Fruit fly (Drosophila melanogaster) whole organism, embryonic: ENCODE results near the gene tws.

Experiments used
- ATbp ChIP-seq: fragments of 200-800 bp; sonication (Bioruptor generic); optimal IDR thresholded peaks from 2 replicates; lab custom pipeline; 2017; ENCODE audit warnings: missing biosample characterization, mild to moderate bottlenecking, missing genetic modification characterization, missing genetic modification reagents
- Atf3 ChIP-seq: fragments of 200-800 bp; sonication (Bioruptor generic); optimal IDR thresholded peaks from 3 replicates; lab custom pipeline; 2016; ENCODE audit warnings: missing biosample characterization, missing genetic modification characterization
- B-H2 ChIP-seq: fragments of 200-800 bp; sonication (Bioruptor generic); optimal IDR thresholded peaks from 2 replicates; lab custom pipeline; 2018; ENCODE audit warnings: missing biosample characterization, mild to moderate bottlenecking, missing genetic modification characterization
- CG10959 ChIP-seq: fragments of 200-800 bp; sonication (Bioruptor generic); IDR thresholded peaks from 2 replicates; pipeline ENCODE4 v1.3.6; 2022; ENCODE audit warnings: missing biosample characterization, missing genetic modification characterization
- CG10979 ChIP-seq: fragments of 200-800 bp; sonication (Bioruptor generic); optimal IDR thresholded peaks from 2 replicates; lab custom pipeline; 2018; ENCODE audit warnings: missing biosample characterization, mild to moderate bottlenecking, missing genetic modification characterization, moderate library complexity
- CG12219 ChIP-seq: fragments of 200-800 bp; sonication (Bioruptor generic); optimal IDR thresholded peaks from 3 replicates; lab custom pipeline; 2018; ENCODE audit warnings: missing biosample characterization, mild to moderate bottlenecking, missing genetic modification characterization
- CG12299 ChIP-seq: fragments of 200-800 bp; sonication (Bioruptor generic); optimal IDR thresholded peaks from 2 replicates; lab custom pipeline; 2018; ENCODE audit warnings: missing biosample characterization, mild to moderate bottlenecking, missing genetic modification characterization
- CG1233 ChIP-seq: fragments of 200-800 bp; sonication (Bioruptor generic); optimal IDR thresholded peaks from 4 replicates; lab custom pipeline; 2018; ENCODE audit warnings: missing biosample characterization, mild to moderate bottlenecking, missing genetic modification characterization
- CG12942 ChIP-seq: fragments of 200-800 bp; sonication (Bioruptor generic); optimal IDR thresholded peaks from 3 replicates; lab custom pipeline; 2016; ENCODE audit warnings: missing biosample characterization, missing genetic modification characterization
- CG15514 ChIP-seq: fragments of 200-800 bp; sonication (Bioruptor generic); optimal IDR thresholded peaks from 3 replicates; lab custom pipeline; 2017; ENCODE audit warnings: missing biosample characterization, missing genetic modification characterization, mild to moderate bottlenecking, moderate library complexity, missing genetic modification reagents
- CG15696 ChIP-seq: fragments of 200-800 bp; sonication (Bioruptor generic); optimal IDR thresholded peaks from 2 replicates; lab custom pipeline; 2019; ENCODE audit warnings: missing biosample characterization, mild to moderate bottlenecking, missing genetic modification characterization, moderate library complexity
- CG16863 ChIP-seq: fragments of 200-800 bp; sonication (Bioruptor generic); optimal IDR thresholded peaks from 3 replicates; lab custom pipeline; 2016; ENCODE audit warnings: missing biosample characterization, missing genetic modification characterization
- CG17385 ChIP-seq: fragments of 200-800 bp; sonication (Bioruptor generic); optimal IDR thresholded peaks from 3 replicates; lab custom pipeline; 2018; ENCODE audit warnings: missing biosample characterization, mild to moderate bottlenecking, missing genetic modification characterization
- CG30403 ChIP-seq: fragments of 200-800 bp; sonication (Bioruptor generic); optimal IDR thresholded peaks from 3 replicates; lab custom pipeline; 2016; ENCODE audit warnings: missing biosample characterization, missing genetic modification characterization
- CG30431 ChIP-seq: fragments of 200-800 bp; sonication (Bioruptor generic); optimal IDR thresholded peaks from 2 replicates; lab custom pipeline; 2017; ENCODE audit warnings: missing biosample characterization, missing genetic modification characterization
- CG31388 ChIP-seq: fragments of 200-800 bp; sonication (Bioruptor generic); optimal IDR thresholded peaks from 2 replicates; lab custom pipeline; 2016; ENCODE audit warnings: missing biosample characterization, missing genetic modification characterization
- CG3163 ChIP-seq: fragments of 200-800 bp; sonication (Bioruptor generic); optimal IDR thresholded peaks from 3 replicates; lab custom pipeline; 2016; ENCODE audit warnings: missing biosample characterization, missing genetic modification characterization
- CG32767 ChIP-seq: fragments of 200-800 bp; sonication (Bioruptor generic); IDR thresholded peaks from 2 replicates; pipeline ENCODE4 v1.3.6; 2022; ENCODE audit warnings: missing biosample characterization, missing genetic modification characterization
- CG3407 ChIP-seq: fragments of 200-800 bp; sonication (Bioruptor generic); optimal IDR thresholded peaks from 2 replicates; lab custom pipeline; 2018; ENCODE audit warnings: missing biosample characterization, mild to moderate bottlenecking, missing genetic modification characterization
- CG6765 ChIP-seq: fragments of 200-800 bp; sonication (Bioruptor generic); optimal IDR thresholded peaks from 3 replicates; lab custom pipeline; 2017; ENCODE audit warnings: missing biosample characterization, mild to moderate bottlenecking, missing genetic modification characterization
- CG7271 ChIP-seq: fragments of 200-800 bp; sonication (Bioruptor generic); optimal IDR thresholded peaks from 2 replicates; lab custom pipeline; 2018; ENCODE audit warnings: missing biosample characterization, mild to moderate bottlenecking, missing genetic modification characterization, moderate library complexity
- CG8359 ChIP-seq: fragments of 200-800 bp; sonication (Bioruptor generic); optimal IDR thresholded peaks from 2 replicates; lab custom pipeline; 2017; ENCODE audit warnings: missing biosample characterization, mild to moderate bottlenecking, missing genetic modification characterization, borderline replicate concordance
- CkIIα-i1 ChIP-seq: fragments of 200-800 bp; sonication (Bioruptor generic); IDR thresholded peaks from 2 replicates; pipeline ENCODE4 v1.3.6; 2022; ENCODE audit warnings: missing biosample characterization, missing genetic modification characterization
- D19A ChIP-seq: fragments of 200-800 bp; optimal IDR thresholded peaks from 3 replicates; lab custom pipeline; 2019; ENCODE audit warnings: missing biosample characterization, mild to moderate bottlenecking, missing genetic modification characterization, moderate library complexity
- Dfd ChIP-seq, 2 experiments: fragments of >200 bp; optimal IDR thresholded peaks; 2 replicates each; lab custom pipeline; 2017; ENCODE audit warnings: missing biosample characterization in 2 of 2, missing genetic modification characterization in 2 of 2
- Doc3 ChIP-seq: fragments of 200-800 bp; sonication (Bioruptor generic); IDR thresholded peaks from 3 replicates; pipeline ENCODE4 v1.3.6; 2022; ENCODE audit warnings: missing biosample characterization, missing genetic modification characterization; ENCODE audit not compliant: partially characterized antibody
- HLHmδ ChIP-seq: fragments of 200-800 bp; sonication (Bioruptor generic); optimal IDR thresholded peaks from 2 replicates; lab custom pipeline; 2018; ENCODE audit warnings: missing biosample characterization, mild to moderate bottlenecking, missing genetic modification characterization, moderate library complexity
- Hsf ChIP-seq: fragments of 200-800 bp; sonication (Bioruptor generic); optimal IDR thresholded peaks from 3 replicates; lab custom pipeline; 2016; ENCODE audit warnings: missing biosample characterization, missing genetic modification characterization
- PHDP ChIP-seq: fragments of 200-800 bp; sonication (Bioruptor generic); optimal IDR thresholded peaks from 3 replicates; lab custom pipeline; 2018; ENCODE audit warnings: missing biosample characterization, mild to moderate bottlenecking, missing genetic modification characterization, moderate library complexity
- Stat92E ChIP-seq, 3 experiments: fragments of >200 bp in 2 of 3; fragments of 200-800 bp in 1 of 3; sonication (Bioruptor generic) in 1 of 3; optimal IDR thresholded peaks; 2 replicates each; lab custom pipeline; 2017 to 2019; ENCODE audit warnings: missing biosample characterization in 3 of 3, missing genetic modification characterization in 3 of 3, mild to moderate bottlenecking in 1 of 3, moderate library complexity in 1 of 3
- Tbp ChIP-seq: fragments of >200 bp; optimal IDR thresholded peaks from 2 replicates; lab custom pipeline; 2018; ENCODE audit warnings: missing biosample characterization, missing genetic modification characterization
- Vsx1 ChIP-seq: fragments of 200-800 bp; sonication (Bioruptor generic); optimal IDR thresholded peaks from 2 replicates; lab custom pipeline; 2017; ENCODE audit warnings: missing biosample characterization, mild to moderate bottlenecking, missing genetic modification characterization, missing genetic modification reagents
- ab ChIP-seq: fragments of 200-800 bp; sonication (Bioruptor generic); optimal IDR thresholded peaks from 2 replicates; lab custom pipeline; 2016; ENCODE audit warnings: missing biosample characterization, missing genetic modification characterization
- chinmo ChIP-seq: fragments of 200-800 bp; sonication (Bioruptor generic); IDR thresholded peaks from 4 replicates; pipeline ENCODE4 v1.3.6; 2022; ENCODE audit warnings: missing biosample characterization, missing genetic modification characterization; ENCODE audit not compliant: partially characterized antibody
- ci ChIP-seq: fragments of 200-800 bp; sonication (Bioruptor generic); IDR thresholded peaks from 3 replicates; pipeline ENCODE4 v1.3.6; 2022; ENCODE audit warnings: missing biosample characterization, missing genetic modification characterization
- dpn ChIP-seq, 2 experiments: fragments of 200-800 bp; sonication (Bioruptor generic); optimal IDR thresholded peaks; 3 replicates each; lab custom pipeline; 2016; ENCODE audit warnings: missing biosample characterization in 2 of 2, missing genetic modification characterization in 2 of 2
- eyg ChIP-seq: fragments of 200-800 bp; sonication (Bioruptor generic); optimal IDR thresholded peaks from 3 replicates; lab custom pipeline; 2016; ENCODE audit warnings: missing biosample characterization, missing genetic modification characterization
- gce ChIP-seq: fragments of 200-800 bp; sonication (Bioruptor generic); IDR thresholded peaks from 3 replicates; pipeline ENCODE4 v1.3.6; 2022; ENCODE audit warnings: missing biosample characterization, missing genetic modification characterization
- gcm ChIP-seq: fragments of 200-800 bp; sonication (Bioruptor generic); optimal IDR thresholded peaks from 2 replicates; lab custom pipeline; 2019; ENCODE audit warnings: missing biosample characterization, mild to moderate bottlenecking, missing genetic modification characterization, moderate library complexity
- h ChIP-seq: fragments of >200 bp; optimal IDR thresholded peaks from 2 replicates; lab custom pipeline; 2017
- insv ChIP-seq, 2 experiments: fragments of 200-800 bp; sonication (Bioruptor generic); optimal IDR thresholded peaks; 3 replicates each; lab custom pipeline; 2016 to 2018; ENCODE audit warnings: missing biosample characterization in 2 of 2, missing genetic modification characterization in 2 of 2
- nau ChIP-seq: fragments of 200-800 bp; sonication (Bioruptor generic); optimal IDR thresholded peaks from 3 replicates; lab custom pipeline; 2017; ENCODE audit warnings: missing biosample characterization, mild to moderate bottlenecking, missing genetic modification characterization, missing genetic modification reagents
- nerfin-2 ChIP-seq: fragments of 200-800 bp; sonication (Bioruptor generic); IDR thresholded peaks from 2 replicates; pipeline ENCODE4 v1.3.6; 2022; ENCODE audit warnings: missing biosample characterization, missing genetic modification characterization; ENCODE audit not compliant: partially characterized antibody
- onecut ChIP-seq: fragments of 200-800 bp; sonication (Bioruptor generic); IDR thresholded peaks from 2 replicates; pipeline ENCODE4 v1.3.6; 2022; ENCODE audit warnings: missing biosample characterization, missing genetic modification characterization
- pho ChIP-seq: fragments of 200-800 bp; sonication (Bioruptor generic); optimal IDR thresholded peaks from 2 replicates; lab custom pipeline; 2016; ENCODE audit warnings: missing biosample characterization, missing genetic modification characterization
- scrt ChIP-seq: fragments of 200-800 bp; sonication (Bioruptor generic); optimal IDR thresholded peaks from 2 replicates; lab custom pipeline; 2018; ENCODE audit warnings: missing biosample characterization, mild to moderate bottlenecking, missing genetic modification characterization, moderate library complexity
- so ChIP-seq: fragments of 200-800 bp; sonication (Bioruptor generic); IDR thresholded peaks from 3 replicates; pipeline ENCODE4 v1.3.6; 2022; ENCODE audit warnings: missing biosample characterization, missing genetic modification characterization
- trh ChIP-seq: fragments of 200-800 bp; sonication (Bioruptor generic); optimal IDR thresholded peaks from 2 replicates; lab custom pipeline; 2016; ENCODE audit warnings: missing biosample characterization, missing genetic modification characterization
- wek ChIP-seq: fragments of 200-800 bp; sonication (Bioruptor generic); optimal IDR thresholded peaks from 3 replicates; lab custom pipeline; 2018; ENCODE audit warnings: missing biosample characterization, mild to moderate bottlenecking, missing genetic modification characterization, moderate library complexity

The tws gene

dm6 chr3R:10100498-10101196, 38.9 kb downstream of the tws start (continued):
- no peak for TF ChIP-seq CG12299 (tag; lab: Kevin White, UChicago)
- no peak for TF ChIP-seq Stat92E (GFP tag; optimal IDR thresholded peaks at IDR 0.05; lab: Kevin White, UChicago)
- peak; percentile 6 for TF ChIP-seq CG17385 (GFP tag; lab: Kevin White, UChicago)
- TF ChIP-seq chinmo = peak; percentile 82; the same call in 2 of the 4 replicates
- no peak for TF ChIP-seq scrt
- peak; percentile 47 for TF ChIP-seq ATbp (GFP tag; lab: Kevin White, UChicago)
- TF ChIP-seq Doc3 = no peak
- no peak for TF ChIP-seq Dfd (GFP tag; optimal IDR thresholded peaks at IDR 0.05; lab: Kevin White, UChicago)
- TF ChIP-seq Atf3 = no peak
- TF ChIP-seq CG31388 (GFP tag; lab: Kevin White, UChicago) = no peak
- TF ChIP-seq CG30431 (GFP tag; lab: Kevin White, UChicago) = no peak
- TF ChIP-seq insv (GFP tag; optimal IDR thresholded peaks at IDR 0.05; lab: Kevin White, UChicago) = no peak
- TF ChIP-seq CG1233 = peak; percentile 14
- no peak for TF ChIP-seq CG3163 (GFP tag; lab: Kevin White, UChicago)
- no peak for TF ChIP-seq CG32767 (GFP tag; lab: Robert Waterston, UW)
- TF ChIP-seq ci (GFP tag; lab: Robert Waterston, UW) = peak; percentile 81
- no peak for TF ChIP-seq eyg
- peak; percentile 32; the same call in 1 of the 2 replicates for TF ChIP-seq onecut
- TF ChIP-seq CG10979 (tag; lab: Kevin White, UChicago) = no peak
- no peak for TF ChIP-seq Hsf (GFP tag; lab: Kevin White, UChicago)
- no peak for TF ChIP-seq so
- TF ChIP-seq CkIIα-i1 = no peak
- no peak for TF ChIP-seq wek (GFP tag; lab: Kevin White, UChicago)
- TF ChIP-seq HLHmδ (GFP tag; lab: Kevin White, UChicago) = peak; percentile 15
- no peak for TF ChIP-seq CG16863
- TF ChIP-seq gce (GFP tag; lab: Robert Waterston, UW) = peak; percentile 41; the same call in 1 of the 3 replicates
- no peak for TF ChIP-seq Tbp (GFP tag; lab: Kevin White, UChicago)
- no peak for TF ChIP-seq gcm (GFP tag; lab: Kevin White, UChicago)
- no peak for TF ChIP-seq D19A (tag; lab: Kevin White, UChicago)
- TF ChIP-seq CG7271 (tag; lab: Kevin White, UChicago) = no peak
- TF ChIP-seq CG12219 (GFP tag; lab: Kevin White, UChicago) = no peak
- TF ChIP-seq CG12942 (GFP tag; lab: Kevin White, UChicago) = peak; percentile 9
- no peak for TF ChIP-seq CG6765
- no peak for TF ChIP-seq CG8359 (GFP tag; lab: Kevin White, UChicago)
- no peak for TF ChIP-seq CG3407 (GFP tag; lab: Kevin White, UChicago)
- peak; percentile 57 for TF ChIP-seq CG15514 (GFP tag; lab: Kevin White, UChicago)
- peak; percentile 6 for TF ChIP-seq PHDP (tag; lab: Kevin White, UChicago)
- peak; percentile 18 for TF ChIP-seq CG30403 (GFP tag; lab: Kevin White, UChicago)
- peak; percentile 18 for TF ChIP-seq nau (GFP tag; lab: Kevin White, UChicago)
- TF ChIP-seq ab (GFP tag; lab: Kevin White, UChicago) = no peak
- TF ChIP-seq h (lab: Kevin White, UChicago) = no peak
- TF ChIP-seq pho (GFP tag; lab: Kevin White, UChicago) = no peak
- TF ChIP-seq CG10959 = no peak
- TF ChIP-seq Vsx1 (GFP tag; lab: Kevin White, UChicago) = no peak
- no peak for TF ChIP-seq trh (GFP tag; lab: Kevin White, UChicago)
- TF ChIP-seq B-H2 (GFP tag; lab: Kevin White, UChicago) = peak; percentile 81
- TF ChIP-seq CG15696 (tag; lab: Kevin White, UChicago) = no peak
- TF ChIP-seq dpn (GFP tag; optimal IDR thresholded peaks at IDR 0.05; lab: Kevin White, UChicago) = peak in 1 of 2 experiments; percentile 44
- peak; percentile 29; the same call in 1 of the 2 replicates for TF ChIP-seq nerfin-2
